Worm (Caenorhabditis elegans) whole organism, young adult: ENCODE measurements around the gene K07C5.9.
A peak's percentile ranks its signal among the peaks of the same experiment; 100 is the strongest.

Experiments
- B0035.1 ChIP-seq: sonication (generic microtip); optimal IDR thresholded peaks from 2 replicates; lab custom pipeline; 2016; ENCODE audit warnings: missing genetic modification characterization, mild to moderate bottlenecking, missing compliant biosample characterization, missing genotype, missing genetic modification reagents
- B0336.3 ChIP-seq: fragments of 200-800 bp; sonication (Bioruptor generic); IDR thresholded peaks from 2 replicates; pipeline ENCODE4 v1.3.6; 2022; ENCODE audit warnings: missing genetic modification characterization, missing compliant biosample characterization
- C06A6.2 ChIP-seq: fragments of 200-800 bp; sonication (Bioruptor generic); conservative IDR thresholded peaks from 2 replicates; pipeline ENCODE4 v1.3.6; 2022; ENCODE audit warnings: missing genetic modification characterization, missing compliant biosample characterization
- F39B2.1 ChIP-seq: fragments of 200-800 bp; sonication (Bioruptor generic); IDR thresholded peaks from 2 replicates; pipeline ENCODE4 v1.3.6; 2022; ENCODE audit warnings: missing genetic modification reagents, missing genetic modification characterization, missing compliant biosample characterization
- F52B5.7 ChIP-seq: sonication (generic microtip); optimal IDR thresholded peaks from 2 replicates; lab custom pipeline; 2016; ENCODE audit warnings: mild to moderate bottlenecking, missing genetic modification characterization, missing compliant biosample characterization
- F55B11.4 ChIP-seq: sonication (generic microtip); optimal IDR thresholded peaks from 2 replicates; lab custom pipeline; 2016; ENCODE audit warnings: missing compliant biosample characterization, missing genetic modification characterization, borderline replicate concordance; ENCODE audit not compliant: insufficient read depth
- F57C9.4 ChIP-seq: sonication (generic microtip); optimal IDR thresholded peaks from 2 replicates; lab custom pipeline; 2017; ENCODE audit warnings: mild to moderate bottlenecking, missing genetic modification characterization, missing compliant biosample characterization
- K11D2.4 ChIP-seq: fragments of 200-800 bp; sonication (Bioruptor generic); IDR thresholded peaks from 2 replicates; pipeline ENCODE4 v1.3.6; 2022; ENCODE audit warnings: missing genetic modification reagents, missing genetic modification characterization, missing compliant biosample characterization
- K12H6.12 ChIP-seq: fragments of 200-800 bp; sonication (Bioruptor generic); optimal IDR thresholded peaks from 2 replicates; lab custom pipeline; 2018; ENCODE audit warnings: mild to moderate bottlenecking, missing genetic modification characterization, missing compliant biosample characterization
- T26A5.8 ChIP-seq: sonication (generic microtip); optimal IDR thresholded peaks from 2 replicates; lab custom pipeline; 2016; ENCODE audit warnings: missing genetic modification characterization, missing compliant biosample characterization
- Y53G8AR.9 ChIP-seq: fragments of 200-800 bp; sonication (Bioruptor generic); conservative IDR thresholded peaks from 2 replicates; pipeline ENCODE4 v1.3.6; 2022; ENCODE audit warnings: missing genetic modification reagents, missing genetic modification characterization, missing compliant biosample characterization
- ZK185.1 ChIP-seq: sonication (generic microtip); optimal IDR thresholded peaks from 2 replicates; lab custom pipeline; 2016; ENCODE audit warnings: mild to moderate bottlenecking, missing genetic modification characterization, missing compliant biosample characterization; ENCODE audit not compliant: poor library complexity, severe bottlenecking
- atf-7 ChIP-seq: sonication (generic microtip); optimal IDR thresholded peaks from 2 replicates; lab custom pipeline; 2017; ENCODE audit warnings: mild to moderate bottlenecking, missing genetic modification characterization, missing compliant biosample characterization
- athp-1 ChIP-seq: sonication (generic microtip); optimal IDR thresholded peaks from 2 replicates; lab custom pipeline; 2017; ENCODE audit warnings: mild to moderate bottlenecking, missing genetic modification characterization, missing compliant biosample characterization
- attf-3 ChIP-seq: fragments of 200-800 bp; sonication (Bioruptor generic); conservative IDR thresholded peaks from 2 replicates; pipeline ENCODE4 v1.3.6; 2022; ENCODE audit warnings: missing genetic modification reagents, missing genetic modification characterization, missing compliant biosample characterization
- attf-6 ChIP-seq: fragments of 200-800 bp; sonication (Bioruptor generic); IDR thresholded peaks from 2 replicates; pipeline ENCODE4 v1.3.6; 2022; ENCODE audit warnings: missing genetic modification reagents, missing genetic modification characterization, missing compliant biosample characterization
- bed-1 ChIP-seq: fragments of 200-800 bp; sonication (Bioruptor generic); IDR thresholded peaks from 2 replicates; pipeline ENCODE4 v1.3.6; 2022; ENCODE audit warnings: missing genetic modification reagents, missing genetic modification characterization, missing compliant biosample characterization
- bed-2 ChIP-seq: fragments of 200-800 bp; sonication (Bioruptor generic); IDR thresholded peaks from 2 replicates; pipeline ENCODE4 v1.3.6; 2022; ENCODE audit warnings: missing genetic modification reagents, missing genetic modification characterization, missing compliant biosample characterization
- cebp-1 ChIP-seq, 2 experiments: fragments of 200-800 bp in 1 of 2; sonication (Bioruptor generic) in 1 of 2; sonication (generic microtip) in 1 of 2; IDR thresholded peaks in 1 of 2; optimal IDR thresholded peaks in 1 of 2; 2 replicates each; pipeline versions ENCODE4 v1.3.6 to Lab custom; 2017 to 2022; ENCODE audit warnings: missing compliant biosample characterization in 2 of 2, missing genetic modification characterization in 2 of 2, mild to moderate bottlenecking in 1 of 2, missing genetic modification reagents in 1 of 2, moderate library complexity in 1 of 2
- ceh-27 ChIP-seq: fragments of 200-800 bp; sonication (Bioruptor generic); optimal IDR thresholded peaks from 2 replicates; lab custom pipeline; 2018; ENCODE audit warnings: mild to moderate bottlenecking, missing genetic modification characterization, moderate library complexity, missing compliant biosample characterization
- ceh-79 ChIP-seq: sonication (generic microtip); optimal IDR thresholded peaks from 2 replicates; lab custom pipeline; 2017; ENCODE audit warnings: mild to moderate bottlenecking, missing genetic modification characterization, missing compliant biosample characterization
- chd-7 ChIP-seq: sonication (generic microtip); optimal IDR thresholded peaks from 2 replicates; lab custom pipeline; 2016; ENCODE audit warnings: mild to moderate bottlenecking, missing genetic modification characterization, moderate library complexity, missing compliant biosample characterization
- dox-1 ChIP-seq: fragments of 200-800 bp; sonication (Bioruptor generic); IDR thresholded peaks from 2 replicates; pipeline ENCODE4 v1.3.6; 2022; ENCODE audit warnings: missing genetic modification reagents, missing genetic modification characterization, missing compliant biosample characterization
- egl-18 ChIP-seq: fragments of 200-800 bp; sonication (Bioruptor generic); IDR thresholded peaks from 2 replicates; pipeline ENCODE4 v1.3.6; 2022; ENCODE audit warnings: missing genetic modification reagents, missing genetic modification characterization, missing compliant biosample characterization
- fkh-3 ChIP-seq: sonication (generic microtip); optimal IDR thresholded peaks from 2 replicates; lab custom pipeline; 2016; ENCODE audit warnings: mild to moderate bottlenecking, missing genetic modification characterization, missing compliant biosample characterization
- gei-17 ChIP-seq: fragments of 200-800 bp; sonication (Bioruptor generic); optimal IDR thresholded peaks from 2 replicates; lab custom pipeline; 2018; ENCODE audit warnings: mild to moderate bottlenecking, missing genetic modification characterization, missing compliant biosample characterization
- hlh-12 ChIP-seq: sonication (generic microtip); optimal IDR thresholded peaks from 2 replicates; lab custom pipeline; 2016; ENCODE audit warnings: missing genetic modification characterization, missing compliant biosample characterization
- hlh-26 ChIP-seq: fragments of 200-800 bp; sonication (Bioruptor generic); conservative IDR thresholded peaks from 2 replicates; pipeline ENCODE4 v1.3.6; 2022; ENCODE audit warnings: missing genetic modification reagents, missing genetic modification characterization, missing compliant biosample characterization
- hmg-1.2 ChIP-seq: fragments of 200-800 bp; sonication (Bioruptor generic); IDR thresholded peaks from 2 replicates; pipeline ENCODE4 v1.3.6; 2022; ENCODE audit warnings: missing genetic modification reagents, missing genetic modification characterization, missing compliant biosample characterization
- hsf-1 ChIP-seq: fragments of 200-800 bp; sonication (Bioruptor generic); IDR thresholded peaks from 2 replicates; pipeline ENCODE4 v1.3.6; 2022; ENCODE audit warnings: missing genetic modification reagents, missing genetic modification characterization, missing compliant biosample characterization
- let-526 ChIP-seq: fragments of 200-800 bp; sonication (Bioruptor generic); IDR thresholded peaks from 2 replicates; pipeline ENCODE4 v1.3.6; 2022; ENCODE audit warnings: missing genetic modification reagents, missing genetic modification characterization, missing compliant biosample characterization
- let-607 ChIP-seq, 2 experiments: fragments of 200-800 bp in 1 of 2; sonication (Bioruptor generic) in 1 of 2; sonication (generic microtip) in 1 of 2; optimal IDR thresholded peaks; 2 replicates each; lab custom pipeline; 2016 to 2018; ENCODE audit warnings: mild to moderate bottlenecking in 2 of 2, missing compliant biosample characterization in 2 of 2, missing genetic modification characterization in 2 of 2, moderate library complexity in 2 of 2, missing genotype in 1 of 2
- lin-26 ChIP-seq: fragments of 200-800 bp; sonication (Bioruptor generic); IDR thresholded peaks from 2 replicates; pipeline ENCODE4 v1.3.6; 2022; ENCODE audit warnings: missing genetic modification reagents, missing genetic modification characterization, missing compliant biosample characterization
- lin-35 ChIP-seq, 3 experiments: fragments of 150-350 bp in 2 of 3; sonication (generic microtip) in 1 of 3; optimal IDR thresholded peaks; 2 replicates each; lab custom pipeline; 2014 to 2018; ENCODE audit warnings: missing biosample characterization in 3 of 3, missing genetic modification characterization in 3 of 3, missing genetic modification reagents in 3 of 3
- lir-1 ChIP-seq: fragments of 200-800 bp; sonication (Bioruptor generic); conservative IDR thresholded peaks from 2 replicates; pipeline ENCODE4 v1.3.6; 2022; ENCODE audit warnings: missing genetic modification reagents, missing genetic modification characterization, missing compliant biosample characterization
- madf-3 ChIP-seq: fragments of 200-800 bp; sonication (Bioruptor generic); IDR thresholded peaks from 2 replicates; pipeline ENCODE4 v1.3.6; 2022; ENCODE audit warnings: missing genetic modification reagents, missing genetic modification characterization, missing compliant biosample characterization
- mes-4 ChIP-seq: sonication (generic microtip); optimal IDR thresholded peaks from 2 replicates; lab custom pipeline; 2016; ENCODE audit warnings: missing genotype, missing genetic modification characterization, missing compliant biosample characterization
- nfya-2 ChIP-seq: fragments of 200-800 bp; sonication (Bioruptor generic); IDR thresholded peaks from 2 replicates; pipeline ENCODE4 v1.3.6; 2022; ENCODE audit warnings: missing genetic modification reagents, missing genetic modification characterization, missing compliant biosample characterization
- nfyb-1 ChIP-seq: fragments of 200-800 bp; sonication (Bioruptor generic); IDR thresholded peaks from 2 replicates; pipeline ENCODE4 v1.3.6; 2022; ENCODE audit warnings: missing genetic modification reagents, missing genetic modification characterization, missing compliant biosample characterization
- nhr-120 ChIP-seq: fragments of 200-800 bp; sonication (Bioruptor generic); IDR thresholded peaks from 2 replicates; pipeline ENCODE4 v1.3.6; 2022; ENCODE audit warnings: missing genetic modification characterization, missing compliant biosample characterization
- nhr-80 ChIP-seq: sonication (generic microtip); optimal IDR thresholded peaks from 2 replicates; lab custom pipeline; 2016; ENCODE audit warnings: missing genetic modification characterization, missing compliant biosample characterization
- rpc-1 ChIP-seq, 2 experiments: fragments of 150-350 bp in 1 of 2; sonication (generic microtip) in 1 of 2; optimal IDR thresholded peaks; 2 replicates each; lab custom pipeline; 2014 to 2018; ENCODE audit warnings: missing biosample characterization in 1 of 2, missing genetic modification characterization in 1 of 2, missing genetic modification reagents in 1 of 2, missing genotype in 1 of 2
- sdz-38 ChIP-seq: sonication (generic microtip); optimal IDR thresholded peaks from 2 replicates; lab custom pipeline; 2016; ENCODE audit warnings: missing genotype, missing genetic modification characterization, missing compliant biosample characterization
- snpc-4 ChIP-seq, 5 experiments: fragments of 150-350 bp in 1 of 5; sonication (generic microtip) in 4 of 5; optimal IDR thresholded peaks; 2 replicates each; lab custom pipeline; 2014 to 2018; ENCODE audit warnings: missing genetic modification characterization in 5 of 5, missing biosample characterization in 3 of 5, antibody characterized with exemption in 2 of 5, mild to moderate bottlenecking in 2 of 5, missing compliant biosample characterization in 2 of 5, missing genotype in 2 of 5, moderate library complexity in 2 of 5, missing genetic modification reagents in 1 of 5
- sptf-2 ChIP-seq: fragments of 200-800 bp; sonication (Bioruptor generic); optimal IDR thresholded peaks from 2 replicates; lab custom pipeline; 2018; ENCODE audit warnings: mild to moderate bottlenecking, missing genetic modification characterization, missing compliant biosample characterization
- unc-130 ChIP-seq: sonication (generic microtip); optimal IDR thresholded peaks from 2 replicates; lab custom pipeline; 2016; ENCODE audit warnings: missing genetic modification reagents, missing genetic modification characterization, missing compliant biosample characterization
- unc-62 ChIP-seq: fragments of 150-350 bp; optimal IDR thresholded peaks from 2 replicates; lab custom pipeline; 2014; ENCODE audit warnings: missing biosample characterization, missing genetic modification reagents, missing genetic modification characterization
- xnd-1 ChIP-seq: sonication (generic microtip); optimal IDR thresholded peaks from 2 replicates; lab custom pipeline; 2016; ENCODE audit warnings: missing genotype, missing genetic modification reagents, missing genetic modification characterization, missing compliant biosample characterization

K07C5.9 gene

DNA sequence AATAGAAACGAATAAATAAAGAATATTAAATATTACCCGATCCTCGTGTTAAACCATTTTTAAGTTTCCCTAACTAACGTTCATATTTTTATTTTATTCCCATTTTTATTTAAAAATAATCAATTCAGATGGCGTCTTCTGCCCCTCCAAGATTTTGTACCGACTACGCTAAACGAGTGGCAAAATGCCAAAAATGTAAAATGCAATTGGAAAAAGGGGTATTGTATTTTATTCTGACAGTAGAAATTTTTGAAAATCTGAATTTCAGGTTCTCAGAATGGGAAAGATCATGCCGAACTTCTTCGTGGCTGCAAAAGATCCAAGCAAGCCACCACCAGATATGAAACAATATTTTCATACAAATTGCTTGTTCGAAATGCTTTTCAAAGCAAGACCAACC, 7.0 kb downstream of the K07C5.9 start, which contains the start of gene K07C5.3 (continued):
- TF ChIP-seq athp-1 (tag; lab: Kevin White, UChicago) (peak; percentile 74), rpc-1 (optimal IDR thresholded peaks at IDR 0.05; lab: Kevin White, UChicago) (no peak), rpc-1 (tag; optimal IDR thresholded peaks at IDR 0.05; lab: Kevin White, UChicago) (no peak), hlh-26 (GFP tag; lab: Robert Waterston, UW) (no peak), mes-4 (tag; lab: Kevin White, UChicago) (no peak), unc-62 (GFP tag; lab: Kevin White, UChicago) (no peak), nfyb-1 (GFP tag; lab: Robert Waterston, UW) (no peak), ceh-79 (tag; lab: Kevin White, UChicago) (peak; percentile 39), attf-6 (GFP tag; lab: Robert Waterston, UW) (0 out of 2 replicates have a peak, but pooled peaks have one; percentile 17), snpc-4 (GFP tag; optimal IDR thresholded peaks at IDR 0.05; lab: Kevin White, UChicago) (no peak), snpc-4 (tag; optimal IDR thresholded peaks at IDR 0.05; lab: Kevin White, UChicago) (no peak), madf-3 (GFP tag; lab: Robert Waterston, UW) (peak; percentile 76), fkh-3 (no peak), hsf-1 (peak; percentile 63), T26A5.8 (tag; lab: Kevin White, UChicago) (no peak), C06A6.2 (GFP tag; lab: Robert Waterston, UW) (no peak), F57C9.4 (no peak), lir-1 (no peak), F39B2.1 (GFP tag; lab: Robert Waterston, UW) (peak; percentile 71; the same call in 1 of the 2 replicates), ceh-27 (no peak), sptf-2 (GFP tag; lab: Kevin White, UChicago) (no peak), lin-35 (GFP tag; optimal IDR thresholded peaks at IDR 0.05; lab: Kevin White, UChicago) (no peak), hlh-12 (tag; lab: Kevin White, UChicago) (no peak), let-526 (GFP tag; lab: Robert Waterston, UW) (no peak), xnd-1 (tag; lab: Kevin White, UChicago) (no peak), ZK185.1 (tag; lab: Kevin White, UChicago) (no peak), let-607 (tag; optimal IDR thresholded peaks at IDR 0.05; lab: Kevin White, UChicago) (no peak), chd-7 (tag; lab: Kevin White, UChicago) (peak; percentile 38), atf-7 (peak; percentile 27), K12H6.12 (no peak), gei-17 (GFP tag; lab: Kevin White, UChicago) (no peak), egl-18 (GFP tag; lab: Robert Waterston, UW) (no peak), hmg-1.2 (GFP tag; lab: Robert Waterston, UW) (0 out of 2 replicates have a peak, but pooled peaks have one; percentile 6), Y53G8AR.9 (GFP tag; lab: Robert Waterston, UW) (no peak; the same call in 1 of the 2 replicates), nfya-2 (no peak), attf-3 (no peak), dox-1 (GFP tag; lab: Robert Waterston, UW) (no peak), nhr-80 (tag; lab: Kevin White, UChicago) (no peak), bed-2 (no peak), lin-26 (GFP tag; lab: Robert Waterston, UW) (no peak; the same call in 1 of the 2 replicates), cebp-1 (GFP tag; IDR thresholded peaks at IDR 0.05; lab: Robert Waterston, UW) (no peak), cebp-1 (tag; optimal IDR thresholded peaks at IDR 0.05; lab: Kevin White, UChicago) (peak; percentile 9), K11D2.4 (GFP tag; lab: Robert Waterston, UW) (no peak), unc-130 (GFP tag; lab: Kevin White, UChicago) (no peak), nhr-120 (GFP tag; lab: Robert Waterston, UW) (no peak), F55B11.4 (tag; lab: Kevin White, UChicago) (no peak), sdz-38 (no peak), B0035.1 (tag; lab: Kevin White, UChicago) (no peak), B0336.3 (GFP tag; lab: Robert Waterston, UW) (0 out of 2 replicates have a peak, but pooled peaks have one; percentile 11), F52B5.7 (tag; lab: Kevin White, UChicago) (peak; percentile 8), bed-1 (no peak)
